In the genomic region with DNA sequence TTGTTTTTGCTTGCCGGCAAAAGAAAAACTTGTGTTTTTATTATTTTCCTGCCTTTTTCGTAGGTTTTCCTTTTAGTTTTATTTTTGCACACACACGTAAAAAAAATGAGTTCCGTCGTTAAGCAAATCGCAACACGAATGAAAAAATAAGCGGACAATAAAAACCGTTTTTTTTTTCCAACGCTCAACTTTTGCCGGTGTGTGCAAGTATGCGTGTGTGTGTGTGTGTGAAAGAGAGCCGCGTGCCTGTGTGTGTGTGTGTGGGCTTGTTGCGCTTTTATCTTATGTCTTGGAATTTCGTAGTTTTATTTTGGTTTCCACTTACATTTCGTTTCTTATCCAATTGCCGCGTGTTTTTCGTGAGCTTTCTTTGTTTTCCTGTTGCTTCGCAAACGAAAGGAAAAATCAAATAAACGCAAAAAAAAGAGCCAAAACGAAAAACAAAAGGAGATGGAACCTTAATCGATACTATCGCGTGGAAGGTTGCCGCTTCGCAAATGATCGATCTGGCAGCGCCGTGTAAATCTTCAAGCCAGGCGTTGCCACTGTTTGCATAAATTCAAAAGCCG, we compare ENCODE assay signal across 5 fruit fly cellular contexts.
A peak's percentile ranks its signal among the peaks of the same experiment; 100 is the strongest.
TF ChIP-seq lines count a peak whose summit lies in the region.

A gene (minus strand): TSS at position 474 of the 569 bp plus-strand sequence.

TF ChIP-seq in whole organism, adult, 20 proteins besides CTCF, POLR2A, EP300 and RAD21 (continued from another document):
- TF ChIP-seq CG1620 (GFP tag; optimal IDR thresholded peaks at IDR 0.05; lab: Kevin White, UChicago), result peak; percentile 88
- no peak for TF ChIP-seq pad (GFP tag; optimal IDR thresholded peaks at IDR 0.05; lab: Kevin White, UChicago)
- TF ChIP-seq Hr96 (GFP tag; optimal IDR thresholded peaks at IDR 0.05; lab: Kevin White, UChicago), result no peak

TF ChIP-seq in whole organism, embryonic, 481 proteins besides CTCF, POLR2A, EP300 and RAD21 (continued from another document and continues in another):
- TF ChIP-seq Myb (GFP tag; optimal IDR thresholded peaks at IDR 0.05; lab: Kevin White, UChicago) (peak; percentile 79), sug (tag; optimal IDR thresholded peaks at IDR 0.05; lab: Kevin White, UChicago) (peak; percentile 39), sisA (GFP tag; IDR thresholded peaks at IDR 0.05; lab: Robert Waterston, UW) (peak; percentile 62), CG3847 (GFP tag; IDR thresholded peaks at IDR 0.05; lab: Robert Waterston, UW) (peak; percentile 78), shn (GFP tag; optimal IDR thresholded peaks at IDR 0.05; lab: Kevin White, UChicago) (peak; percentile 48), CG12071 (GFP tag; optimal IDR thresholded peaks at IDR 0.05; lab: Kevin White, UChicago) (no peak), eve (GFP tag; optimal IDR thresholded peaks at IDR 0.05; lab: Kevin White, UChicago) (peak in 1 of 2 experiments; percentile 75), Dad (GFP tag; optimal IDR thresholded peaks at IDR 0.05; lab: Kevin White, UChicago) (peak; percentile 17), E2f2 (GFP tag; IDR thresholded peaks at IDR 0.05; lab: Robert Waterston, UW) (peak; percentile 85), Lhr (GFP tag; optimal IDR thresholded peaks at IDR 0.05; lab: Kevin White, UChicago) (peak; percentile 61), CG4328 (GFP tag; optimal IDR thresholded peaks at IDR 0.05; lab: Kevin White, UChicago) (no peak), insv (GFP tag; optimal IDR thresholded peaks at IDR 0.05; lab: Kevin White, UChicago) (peak in 1 of 2 experiments; percentile 40), CG3838 (GFP tag; optimal IDR thresholded peaks at IDR 0.05; lab: Kevin White, UChicago) (no peak), pum (GFP tag; optimal IDR thresholded peaks at IDR 0.05; lab: Kevin White, UChicago) (peak; percentile 50), knrl (GFP tag; IDR thresholded peaks at IDR 0.05; lab: Robert Waterston, UW; ENCODE audit: partially characterized antibody) (peak; percentile 78), CG10959 (GFP tag; IDR thresholded peaks at IDR 0.05; lab: Robert Waterston, UW) (no peak), gcm (GFP tag; optimal IDR thresholded peaks at IDR 0.05; lab: Kevin White, UChicago) (no peak), CG7556 (GFP tag; optimal IDR thresholded peaks at IDR 0.05; lab: Kevin White, UChicago) (no peak), MBD-R2 (GFP tag; IDR thresholded peaks at IDR 0.05; lab: Robert Waterston, UW) (peak; percentile 59), Aef1 (GFP tag; IDR thresholded peaks at IDR 0.05; lab: Robert Waterston, UW) (peak; percentile 37; the same call in 1 of the 3 replicates), Rfx (GFP tag; IDR thresholded peaks at IDR 0.05; lab: Robert Waterston, UW) (peak; percentile 81), zf30C (GFP tag; optimal IDR thresholded peaks at IDR 0.05; lab: Kevin White, UChicago) (peak; percentile 10), Ada2b (GFP tag; IDR thresholded peaks at IDR 0.05; lab: Robert Waterston, UW) (peak; percentile 36; the same call in 1 of the 2 replicates), NfI (GFP tag; optimal IDR thresholded peaks at IDR 0.05; lab: Kevin White, UChicago) (peak; percentile 16), Awh (GFP tag; IDR thresholded peaks at IDR 0.05; lab: Robert Waterston, UW) (no peak), stwl (tag; optimal IDR thresholded peaks at IDR 0.05; lab: Kevin White, UChicago) (peak; percentile 62), CG11398 (GFP tag; optimal IDR thresholded peaks at IDR 0.05; lab: Kevin White, UChicago) (peak; percentile 38), row (GFP tag; IDR thresholded peaks at IDR 0.05; lab: Robert Waterston, UW) (peak; percentile 75), CG16813 (GFP tag; IDR thresholded peaks at IDR 0.05; lab: Robert Waterston, UW; ENCODE audit: partially characterized antibody) (peak; percentile 83)

TF ChIP-seq in whole organism, prepupa, 60 proteins besides CTCF, POLR2A, EP300 and RAD21 (continued from another document and continues in another):
- TF ChIP-seq CG34406 (GFP tag; optimal IDR thresholded peaks at IDR 0.05; lab: Kevin White, UChicago) (no peak), eg (GFP tag; IDR thresholded peaks at IDR 0.05; lab: Robert Waterston, UW) (peak; percentile 73; the same call in 2 of the 3 replicates), CG32006 (GFP tag; optimal IDR thresholded peaks at IDR 0.05; lab: Kevin White, UChicago) (peak; percentile 58), svp (GFP tag; lab: Kevin White, UChicago) (peak; percentile 75), Sox15 (GFP tag; optimal IDR thresholded peaks at IDR 0.05; lab: Kevin White, UChicago) (peak; percentile 27), pdm3 (GFP tag; optimal IDR thresholded peaks at IDR 0.05; lab: Kevin White, UChicago) (peak; percentile 70), CG31627 (GFP tag; optimal IDR thresholded peaks at IDR 0.05; lab: Kevin White, UChicago) (peak; percentile 62), Hr4 (GFP tag; optimal IDR thresholded peaks at IDR 0.05; lab: Kevin White, UChicago) (peak; percentile 23), OdsH (GFP tag; optimal IDR thresholded peaks at IDR 0.05; lab: Kevin White, UChicago) (peak; percentile 56), vri (GFP tag; optimal IDR thresholded peaks at IDR 0.05; lab: Kevin White, UChicago) (peak; percentile 24), CG6163 (GFP tag; IDR thresholded peaks at IDR 0.05; lab: Robert Waterston, UW) (peak; percentile 54; the same call in 2 of the 3 replicates), Eip93F (GFP tag; optimal IDR thresholded peaks at IDR 0.05; lab: Kevin White, UChicago) (no peak), cyc (GFP tag; optimal IDR thresholded peaks at IDR 0.05; lab: Kevin White, UChicago) (peak; percentile 62), salr (GFP tag; optimal IDR thresholded peaks at IDR 0.05; lab: Kevin White, UChicago) (peak in 1 of 2 experiments; percentile 62), CG11294 (GFP tag; IDR thresholded peaks at IDR 0.05; lab: Robert Waterston, UW) (no peak), spab (GFP tag; optimal IDR thresholded peaks at IDR 0.05; lab: Kevin White, UChicago) (peak; percentile 38), CG6854 (GFP tag; optimal IDR thresholded peaks at IDR 0.05; lab: Kevin White, UChicago) (no peak), lz (GFP tag; optimal IDR thresholded peaks at IDR 0.05; lab: Kevin White, UChicago) (peak; percentile 62), CG16779 (tag; optimal IDR thresholded peaks at IDR 0.05; lab: Kevin White, UChicago) (peak; percentile 78), Blimp-1 (GFP tag; optimal IDR thresholded peaks at IDR 0.05; lab: Kevin White, UChicago) (peak; percentile 9), CG8632 (GFP tag; optimal IDR thresholded peaks at IDR 0.05; lab: Kevin White, UChicago) (peak; percentile 42), CG10631 (GFP tag; optimal IDR thresholded peaks at IDR 0.05; lab: Kevin White, UChicago) (peak; percentile 40), CG4318 (GFP tag; optimal IDR thresholded peaks at IDR 0.05; lab: Kevin White, UChicago) (no peak), CG1621 (tag; optimal IDR thresholded peaks at IDR 0.05; lab: Kevin White, UChicago) (peak; percentile 83), fkh (GFP tag; optimal IDR thresholded peaks at IDR 0.05; lab: Kevin White, UChicago) (peak; percentile 21), esn (GFP tag; optimal IDR thresholded peaks at IDR 0.05; lab: Kevin White, UChicago) (peak; percentile 47), Sox102F (GFP tag; optimal IDR thresholded peaks at IDR 0.05; lab: Kevin White, UChicago) (peak; percentile 11), CG3032 (tag; optimal IDR thresholded peaks at IDR 0.05; lab: Kevin White, UChicago) (peak; percentile 53), achi (GFP tag; optimal IDR thresholded peaks at IDR 0.05; lab: Kevin White, UChicago) (peak; percentile 39), Ets96B (tag; optimal IDR thresholded peaks at IDR 0.05; lab: Kevin White, UChicago) (peak; percentile 49), Met (GFP tag; optimal IDR thresholded peaks at IDR 0.05; lab: Kevin White, UChicago) (peak; percentile 45)

TF ChIP-seq in whole organism, pupa, 21 proteins besides CTCF, POLR2A, EP300 and RAD21 (continued from another document):
- peak; percentile 3 for TF ChIP-seq Snoo (tag; optimal IDR thresholded peaks at IDR 0.05; lab: Kevin White, UChicago)
- TF ChIP-seq D1 (tag; optimal IDR thresholded peaks at IDR 0.05; lab: Kevin White, UChicago), result no peak

TF ChIP-seq in whole organism, wandering third instar larva, 38 proteins besides CTCF, POLR2A, EP300 and RAD21 (continued from another document):
- TF ChIP-seq foxo (GFP tag; optimal IDR thresholded peaks at IDR 0.05; lab: Kevin White, UChicago) (peak; percentile 41 to 77), OdsH (GFP tag; optimal IDR thresholded peaks at IDR 0.05; lab: Kevin White, UChicago) (no peak), CG32264 (GFP tag; optimal IDR thresholded peaks at IDR 0.05; lab: Kevin White, UChicago) (no peak), Abd-B (GFP tag; optimal IDR thresholded peaks at IDR 0.05; lab: Kevin White, UChicago) (no peak), sv (GFP tag; optimal IDR thresholded peaks at IDR 0.05; lab: Kevin White, UChicago) (peak; percentile 40), Mio (GFP tag; optimal IDR thresholded peaks at IDR 0.05; lab: Kevin White, UChicago) (no peak), tai (GFP tag; optimal IDR thresholded peaks at IDR 0.05; lab: Kevin White, UChicago) (peak; percentile 42), Rel (GFP tag; optimal IDR thresholded peaks at IDR 0.05; lab: Kevin White, UChicago) (peak; percentile 15), Rel (tag; optimal IDR thresholded peaks at IDR 0.05; lab: Kevin White, UChicago) (peak; percentile 40), pan (optimal IDR thresholded peaks at IDR 0.05; lab: Kevin White, UChicago) (no peak), br (GFP tag; optimal IDR thresholded peaks at IDR 0.05; lab: Kevin White, UChicago) (peak; percentile 32), Jra (GFP tag; optimal IDR thresholded peaks at IDR 0.05; lab: Kevin White, UChicago) (no peak), dmrt93B (GFP tag; optimal IDR thresholded peaks at IDR 0.05; lab: Kevin White, UChicago) (no peak), fru (GFP tag; optimal IDR thresholded peaks at IDR 0.05; lab: Kevin White, UChicago) (peak; percentile 48), GATAd (GFP tag; optimal IDR thresholded peaks at IDR 0.05; lab: Kevin White, UChicago) (peak; percentile 69), dl (GFP tag; optimal IDR thresholded peaks at IDR 0.05; lab: Kevin White, UChicago; ENCODE audit: insufficient read depth in 1 of 2, partially characterized antibody in 2 of 2) (no peak), psq (GFP tag; optimal IDR thresholded peaks at IDR 0.05; lab: Kevin White, UChicago) (peak; percentile 87), usp (GFP tag; optimal IDR thresholded peaks at IDR 0.05; lab: Kevin White, UChicago) (no peak), CG9705 (GFP tag; optimal IDR thresholded peaks at IDR 0.05; lab: Kevin White, UChicago) (no peak)
